Worm (Caenorhabditis elegans): ENCODE results near the gene ZK637.12.

ce11 chrIII:8910139-8910538 is 13.9 kb upstream of the ZK637.12 start:
- TF ChIP-seq sea-1 (GFP tag; conservative IDR thresholded peaks at IDR 0.05) (no peak), tra-4 (tag; optimal IDR thresholded peaks at IDR 0.05) (no peak), B0310.2 (tag; optimal IDR thresholded peaks at IDR 0.05) (no peak), ama-1 (optimal IDR thresholded peaks at IDR 0.05) (no peak), tbx-37 (GFP tag; conservative IDR thresholded peaks at IDR 0.05) (no peak), scrt-1 (GFP tag; IDR thresholded peaks at IDR 0.05) (no peak), ceh-36 (tag; optimal IDR thresholded peaks at IDR 0.05) (no peak), hnd-1 (tag; optimal IDR thresholded peaks at IDR 0.05) (no peak), flt-1 (GFP tag; IDR thresholded peaks at IDR 0.05) (no peak), tbx-11 (GFP tag; IDR thresholded peaks at IDR 0.05) (no peak), ets-7 (tag; optimal IDR thresholded peaks at IDR 0.05) (no peak), ceh-13 (GFP tag; optimal IDR thresholded peaks at IDR 0.05) (no peak), F13C5.2 (tag; optimal IDR thresholded peaks at IDR 0.05) (no peak), hmg-4 (GFP tag; optimal IDR thresholded peaks at IDR 0.05) (no peak)

Measured in whole organism, early embryonic.